Fruit fly (Drosophila melanogaster) whole organism, embryonic: Measurements from ENCODE around the gene ZnT86D.

Experiments
- CG6765 ChIP-seq: fragments of 200-800 bp; sonication (Bioruptor generic); optimal IDR thresholded peaks from 3 replicates; lab custom pipeline; 2017; ENCODE audit warnings: missing biosample characterization, mild to moderate bottlenecking, missing genetic modification characterization
- CG7987 ChIP-seq: fragments of 200-800 bp; sonication (Bioruptor generic); optimal IDR thresholded peaks from 2 replicates; lab custom pipeline; 2018; ENCODE audit warnings: missing biosample characterization, mild to moderate bottlenecking, missing genetic modification characterization, moderate library complexity
- Lpt ChIP-seq: fragments of >200 bp; optimal IDR thresholded peaks from 2 replicates; lab custom pipeline; 2018; ENCODE audit warnings: missing biosample characterization, missing genetic modification characterization
- MESR4 ChIP-seq: fragments of 200-800 bp; sonication (Bioruptor generic); optimal IDR thresholded peaks from 2 replicates; lab custom pipeline; 2018; ENCODE audit warnings: missing biosample characterization, mild to moderate bottlenecking, missing genetic modification characterization, moderate library complexity
- Optix ChIP-seq: fragments of 200-800 bp; sonication (Bioruptor generic); IDR thresholded peaks from 3 replicates; pipeline ENCODE4 v1.3.6; 2022; ENCODE audit warnings: missing biosample characterization, missing genetic modification characterization
- Stat92E ChIP-seq, 3 experiments: fragments of >200 bp in 2 of 3; fragments of 200-800 bp in 1 of 3; sonication (Bioruptor generic) in 1 of 3; optimal IDR thresholded peaks; 2 replicates each; lab custom pipeline; 2017 to 2019; ENCODE audit warnings: missing biosample characterization in 3 of 3, missing genetic modification characterization in 3 of 3, mild to moderate bottlenecking in 1 of 3, moderate library complexity in 1 of 3
- knrl ChIP-seq: fragments of 200-800 bp; sonication (Bioruptor generic); IDR thresholded peaks from 3 replicates; pipeline ENCODE4 v1.3.6; 2022; ENCODE audit warnings: missing biosample characterization, missing genetic modification characterization; ENCODE audit not compliant: partially characterized antibody
- phol ChIP-seq: fragments of 200-800 bp; sonication (Bioruptor generic); optimal IDR thresholded peaks from 3 replicates; lab custom pipeline; 2018; ENCODE audit warnings: missing biosample characterization, mild to moderate bottlenecking, missing genetic modification characterization, moderate library complexity

DNA sequence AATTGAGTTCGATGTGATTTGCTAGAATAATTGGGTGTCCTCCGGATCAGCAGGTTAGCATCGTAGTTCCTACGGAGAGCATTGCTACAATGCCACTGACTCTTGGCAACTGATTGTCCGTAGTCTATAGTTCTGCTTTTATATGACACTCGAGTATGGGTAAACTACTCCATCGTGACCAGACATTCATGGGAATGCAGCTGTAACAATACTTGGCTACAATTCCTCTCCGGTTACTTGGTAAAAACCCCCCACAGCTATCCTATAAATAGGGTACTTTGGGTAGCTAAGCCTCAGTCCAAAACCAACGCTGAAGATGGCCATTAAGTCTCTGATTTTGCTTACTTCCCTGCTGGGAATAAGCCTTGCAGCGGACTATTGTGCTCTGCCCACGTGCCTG lies 10.9 kb upstream of the ZnT86D start, which contains the start of gene scpr-C:
- TF ChIP-seq Lpt, result no peak
- TF ChIP-seq Optix, result no peak
- TF ChIP-seq phol (tag; lab: Kevin White, UChicago), result no peak
- TF ChIP-seq MESR4 (GFP tag; lab: Kevin White, UChicago), result no peak
- TF ChIP-seq CG6765 (GFP tag; lab: Kevin White, UChicago), result no peak
- TF ChIP-seq knrl (GFP tag; lab: Robert Waterston, UW), result no peak
- no peak for TF ChIP-seq Stat92E (GFP tag; optimal IDR thresholded peaks at IDR 0.05; lab: Kevin White, UChicago)
- no peak for TF ChIP-seq CG7987 (GFP tag; lab: Kevin White, UChicago)
